Worm (Caenorhabditis elegans): ENCODE measurements around the gene C37C3.12.

Gene C37C3.12

DNA sequence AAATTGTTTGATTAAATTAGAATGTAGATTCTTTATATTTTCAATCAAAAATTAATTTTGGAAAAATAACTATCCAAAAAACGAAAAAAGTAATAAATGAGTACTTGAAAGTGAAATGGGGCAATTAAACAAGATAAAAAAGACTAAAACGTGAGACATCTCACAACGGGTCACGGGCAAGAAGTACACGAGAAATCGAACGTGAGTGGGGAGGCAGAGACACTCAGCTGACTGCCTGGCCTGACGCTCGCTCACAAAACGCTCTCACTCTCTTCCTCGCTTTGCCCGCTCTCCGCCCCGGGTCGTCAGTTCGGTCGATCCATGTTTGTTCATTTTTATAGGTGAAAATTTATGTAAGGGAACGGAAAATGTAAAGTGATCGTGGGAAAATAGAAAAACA, 8.9 kb upstream of the C37C3.12 start:
- peak; percentile 49 for TF ChIP-seq nhr-80 (tag; optimal IDR thresholded peaks at IDR 0.05)
- TF ChIP-seq attf-5 (GFP tag; optimal IDR thresholded peaks at IDR 0.05): peak; percentile 19
- TF ChIP-seq F49E8.2 (tag; optimal IDR thresholded peaks at IDR 0.05; ENCODE audit: insufficient read depth): no peak
- TF ChIP-seq attf-3 (GFP tag; conservative IDR thresholded peaks at IDR 0.05): no peak
- TF ChIP-seq Y53G8AR.9 (GFP tag; conservative IDR thresholded peaks at IDR 0.05): no peak
- no peak for TF ChIP-seq cebp-1 (GFP tag; IDR thresholded peaks at IDR 0.05)
- TF ChIP-seq cebp-1 (tag; optimal IDR thresholded peaks at IDR 0.05): peak; percentile 65
- no peak for TF ChIP-seq ekl-4 (GFP tag; IDR thresholded peaks at IDR 0.05)
- TF ChIP-seq lsy-27 (tag; optimal IDR thresholded peaks at IDR 0.05; ENCODE audit: borderline replicate concordance, insufficient read depth): no peak
- TF ChIP-seq F33H1.4 (GFP tag; IDR thresholded peaks at IDR 0.05): no peak
- no peak for TF ChIP-seq F57C9.4 (tag; optimal IDR thresholded peaks at IDR 0.05)
- no peak for TF ChIP-seq egl-18 (GFP tag; IDR thresholded peaks at IDR 0.05)
- no peak for TF ChIP-seq nhr-120 (GFP tag; IDR thresholded peaks at IDR 0.05)
- no peak for TF ChIP-seq chd-7 (tag; optimal IDR thresholded peaks at IDR 0.05)
- no peak for TF ChIP-seq madf-3 (GFP tag; IDR thresholded peaks at IDR 0.05)
- TF ChIP-seq Y56A3A.18 (GFP tag; IDR thresholded peaks at IDR 0.05): no peak
- TF ChIP-seq mes-4 (tag; optimal IDR thresholded peaks at IDR 0.05): no peak
- TF ChIP-seq fkh-3 (tag; optimal IDR thresholded peaks at IDR 0.05): no peak
- no peak for TF ChIP-seq bed-1 (GFP tag; IDR thresholded peaks at IDR 0.05)
- TF ChIP-seq B0019.2 (GFP tag; conservative IDR thresholded peaks at IDR 0.05): no peak
- TF ChIP-seq hmg-1.2 (GFP tag; IDR thresholded peaks at IDR 0.05): peak; percentile 30; the same call in 1 of the 2 replicates
- no peak for TF ChIP-seq akir-1 (GFP tag; optimal IDR thresholded peaks at IDR 0.05)
- TF ChIP-seq B0261.1 (tag; optimal IDR thresholded peaks at IDR 0.05): no peak
- TF ChIP-seq ztf-22 (GFP tag; optimal IDR thresholded peaks at IDR 0.05): no peak
- TF ChIP-seq cebp-2 (GFP tag; IDR thresholded peaks at IDR 0.05): no peak
- TF ChIP-seq F10E7.11 (tag; optimal IDR thresholded peaks at IDR 0.05): no peak
- TF ChIP-seq hlh-12 (tag; optimal IDR thresholded peaks at IDR 0.05): no peak
- TF ChIP-seq let-526 (GFP tag; IDR thresholded peaks at IDR 0.05): no peak
- TF ChIP-seq dpl-1 (GFP tag; optimal IDR thresholded peaks at IDR 0.05): no peak
- no peak for TF ChIP-seq Y53F4B.3 (GFP tag; IDR thresholded peaks at IDR 0.05)
- TF ChIP-seq unc-62 (GFP tag; optimal IDR thresholded peaks at IDR 0.05): no peak
- TF ChIP-seq B0035.1 (tag; optimal IDR thresholded peaks at IDR 0.05): no peak
- TF ChIP-seq tlf-1 (GFP tag; optimal IDR thresholded peaks at IDR 0.05): no peak
- no peak for TF ChIP-seq Y67H2A.10 (GFP tag; conservative IDR thresholded peaks at IDR 0.05)
- TF ChIP-seq ccch-3 (GFP tag; optimal IDR thresholded peaks at IDR 0.05): no peak
- no peak for TF ChIP-seq F55B11.4 (tag; optimal IDR thresholded peaks at IDR 0.05; ENCODE audit: borderline replicate concordance, insufficient read depth)
- no peak for TF ChIP-seq ztf-26 (tag; optimal IDR thresholded peaks at IDR 0.05)
- no peak for TF ChIP-seq gei-17 (GFP tag; optimal IDR thresholded peaks at IDR 0.05)
- no peak for TF ChIP-seq unc-130 (GFP tag; optimal IDR thresholded peaks at IDR 0.05)
- no peak for TF ChIP-seq aptf-3 (GFP tag; IDR thresholded peaks at IDR 0.05)
- no peak for TF ChIP-seq T07F8.4 (tag; optimal IDR thresholded peaks at IDR 0.05)
- no peak for TF ChIP-seq T26A5.8 (tag; optimal IDR thresholded peaks at IDR 0.05)
- TF ChIP-seq ztf-28 (GFP tag; IDR thresholded peaks at IDR 0.05): no peak
- no peak for TF ChIP-seq lin-54 (GFP tag; optimal IDR thresholded peaks at IDR 0.05)
- no peak for TF ChIP-seq F39B2.1 (GFP tag; IDR thresholded peaks at IDR 0.05)
- TF ChIP-seq let-607 (tag; optimal IDR thresholded peaks at IDR 0.05): no peak
- peak; percentile 33 for TF ChIP-seq ceh-27 (GFP tag; optimal IDR thresholded peaks at IDR 0.05)
- peak; percentile 90 for TF ChIP-seq zfh-2 (GFP tag; conservative IDR thresholded peaks at IDR 0.05)
- TF ChIP-seq hmg-20 (GFP tag; IDR thresholded peaks at IDR 0.05): no peak
- no peak for TF ChIP-seq rec-8 (tag; optimal IDR thresholded peaks at IDR 0.05)

Measured in whole organism, young adult.